Worm (Caenorhabditis elegans): ENCODE data around the gene C17C3.24.

- TF ChIP-seq klf-2 (GFP tag; conservative IDR thresholded peaks at IDR 0.05) (no peak), tab-1 (GFP tag; IDR thresholded peaks at IDR 0.05) (no peak), ztf-29 (GFP tag; IDR thresholded peaks at IDR 0.05) (no peak), ztf-23 (GFP tag; IDR thresholded peaks at IDR 0.05) (no peak), cog-1 (tag; optimal IDR thresholded peaks at IDR 0.05) (no peak), flt-1 (GFP tag; IDR thresholded peaks at IDR 0.05) (no peak), T22C8.4 (GFP tag; IDR thresholded peaks at IDR 0.05) (no peak)
Measured at ce11 chrII:5579236-5579635, 37.7 kb upstream of the C17C3.24 start.
